Worm (Caenorhabditis elegans) whole organism, L1 larva: ENCODE results near the gene ZK1127.12.

Experiments used
- C04F5.9 ChIP-seq: sonication (generic microtip); optimal IDR thresholded peaks from 2 replicates; lab custom pipeline; 2016; ENCODE audit warnings: missing genetic modification characterization, missing compliant biosample characterization
- alr-1 ChIP-seq: fragments of 200-800 bp; sonication (Bioruptor generic); optimal IDR thresholded peaks from 2 replicates; lab custom pipeline; 2018; ENCODE audit warnings: borderline replicate concordance, mild to moderate bottlenecking, missing genetic modification characterization, missing compliant biosample characterization
- blmp-1 ChIP-seq: fragments of 150-350 bp; optimal IDR thresholded peaks from 2 replicates; lab custom pipeline; 2014; ENCODE audit warnings: missing biosample characterization, missing genetic modification characterization
- ceh-63 ChIP-seq: fragments of 200-800 bp; sonication (Bioruptor generic); optimal IDR thresholded peaks from 2 replicates; lab custom pipeline; 2018; ENCODE audit warnings: mild to moderate bottlenecking, missing genetic modification characterization, missing compliant biosample characterization
- ceh-90 ChIP-seq: sonication (generic microtip); optimal IDR thresholded peaks from 2 replicates; lab custom pipeline; 2016; ENCODE audit warnings: missing genetic modification characterization, missing compliant biosample characterization
- dpl-1 ChIP-seq, 3 experiments: fragments of 150-350 bp in 2 of 3; sonication (generic microtip) in 1 of 3; optimal IDR thresholded peaks; 2 replicates each; lab custom pipeline; 2014 to 2017; ENCODE audit warnings: missing biosample characterization in 3 of 3, missing genetic modification characterization in 3 of 3, missing genetic modification reagents in 3 of 3
- efl-1 ChIP-seq, 4 experiments: fragments of 150-350 bp; optimal IDR thresholded peaks in 3 of 4; peaks in 1 of 4; 1 replicate in 1 of 4; 2 replicates in 3 of 4; lab custom pipeline; 2014; ENCODE audit warnings: missing biosample characterization in 2 of 4, missing genetic modification characterization in 2 of 4, missing genetic modification reagents in 2 of 4
- isw-1 ChIP-seq: fragments of 200-800 bp; sonication (Bioruptor generic); IDR thresholded peaks from 2 replicates; pipeline ENCODE4 v1.3.6; 2022; ENCODE audit warnings: missing genetic modification characterization, missing compliant biosample characterization
- jun-1 ChIP-seq: fragments of 150-350 bp; optimal IDR thresholded peaks from 2 replicates; lab custom pipeline; 2014; ENCODE audit warnings: missing biosample characterization, missing genetic modification reagents, missing genetic modification characterization
- lin-14 ChIP-seq: fragments of 200-800 bp; sonication (Bioruptor generic); optimal IDR thresholded peaks from 2 replicates; lab custom pipeline; 2018; ENCODE audit warnings: mild to moderate bottlenecking, missing genetic modification characterization, moderate library complexity, missing compliant biosample characterization
- mdl-1 ChIP-seq, 2 experiments: fragments of 150-350 bp; optimal IDR thresholded peaks; 2 replicates each; lab custom pipeline; 2014 to 2017; ENCODE audit warnings: missing biosample characterization in 2 of 2, missing genetic modification characterization in 2 of 2, inconsistent platforms in 1 of 2
- nhr-19 ChIP-seq: fragments of 200-800 bp; sonication (Bioruptor generic); conservative IDR thresholded peaks from 2 replicates; pipeline ENCODE4 v1.3.6; 2022; ENCODE audit warnings: missing genetic modification characterization, missing compliant biosample characterization
- nhr-47 ChIP-seq: sonication (generic microtip); optimal IDR thresholded peaks from 2 replicates; lab custom pipeline; 2016; ENCODE audit warnings: mild to moderate bottlenecking, missing genetic modification characterization, moderate library complexity, missing compliant biosample characterization
- nhr-71 ChIP-seq: sonication (generic microtip); optimal IDR thresholded peaks from 2 replicates; lab custom pipeline; 2016; ENCODE audit warnings: mild to moderate bottlenecking, missing genetic modification characterization, moderate library complexity, missing compliant biosample characterization
- nhr-76 ChIP-seq: sonication (generic microtip); optimal IDR thresholded peaks from 2 replicates; lab custom pipeline; 2017; ENCODE audit warnings: missing biosample characterization, missing genetic modification characterization
- nhr-84 ChIP-seq: sonication (generic microtip); optimal IDR thresholded peaks from 2 replicates; lab custom pipeline; 2017; ENCODE audit warnings: missing biosample characterization, missing genetic modification characterization
- nhr-90 ChIP-seq: sonication (generic microtip); optimal IDR thresholded peaks from 2 replicates; lab custom pipeline; 2016; ENCODE audit warnings: mild to moderate bottlenecking, missing genetic modification characterization, missing compliant biosample characterization; ENCODE audit not compliant: poor library complexity
- snu-23 ChIP-seq: sonication (generic microtip); optimal IDR thresholded peaks from 2 replicates; lab custom pipeline; 2016; ENCODE audit warnings: missing genetic modification characterization, missing compliant biosample characterization
- swsn-7 ChIP-seq: sonication (generic microtip); optimal IDR thresholded peaks from 2 replicates; lab custom pipeline; 2016; ENCODE audit warnings: missing genetic modification characterization, missing compliant biosample characterization
- tbx-2 ChIP-seq: sonication (generic microtip); optimal IDR thresholded peaks from 2 replicates; lab custom pipeline; 2016; ENCODE audit warnings: missing genetic modification characterization, missing compliant biosample characterization
- unc-30 ChIP-seq: sonication (generic microtip); optimal IDR thresholded peaks from 2 replicates; lab custom pipeline; 2017; ENCODE audit warnings: missing biosample characterization, missing genetic modification characterization
- zag-1 ChIP-seq: fragments of 150-350 bp; optimal IDR thresholded peaks from 2 replicates; lab custom pipeline; 2014; ENCODE audit warnings: missing biosample characterization, missing genetic modification characterization
- zip-4 ChIP-seq: fragments of 200-800 bp; sonication (Bioruptor generic); optimal IDR thresholded peaks from 2 replicates; lab custom pipeline; 2018; ENCODE audit warnings: mild to moderate bottlenecking, missing genetic modification characterization, moderate library complexity, missing compliant biosample characterization

ZK1127.12 gene

ce11 chrII:7095970-7096369, 44.1 kb downstream of the ZK1127.12 start:
- TF ChIP-seq efl-1 (optimal IDR thresholded peaks at IDR 0.05; lab: Kevin White, UChicago) (no peak), efl-1 (GFP tag; optimal IDR thresholded peaks at IDR 0.05 in 1 of 2; lab: Kevin White, UChicago) (peak in 1 of 2 experiments; percentile 67), dpl-1 (GFP tag; optimal IDR thresholded peaks at IDR 0.05; lab: Kevin White, UChicago) (no peak), lin-14 (GFP tag; lab: Kevin White, UChicago) (no peak), nhr-84 (no peak), ceh-63 (GFP tag; lab: Kevin White, UChicago) (no peak), nhr-19 (GFP tag; lab: Robert Waterston, UW) (no peak), zag-1 (no peak), zip-4 (GFP tag; lab: Kevin White, UChicago) (no peak)

DNA sequence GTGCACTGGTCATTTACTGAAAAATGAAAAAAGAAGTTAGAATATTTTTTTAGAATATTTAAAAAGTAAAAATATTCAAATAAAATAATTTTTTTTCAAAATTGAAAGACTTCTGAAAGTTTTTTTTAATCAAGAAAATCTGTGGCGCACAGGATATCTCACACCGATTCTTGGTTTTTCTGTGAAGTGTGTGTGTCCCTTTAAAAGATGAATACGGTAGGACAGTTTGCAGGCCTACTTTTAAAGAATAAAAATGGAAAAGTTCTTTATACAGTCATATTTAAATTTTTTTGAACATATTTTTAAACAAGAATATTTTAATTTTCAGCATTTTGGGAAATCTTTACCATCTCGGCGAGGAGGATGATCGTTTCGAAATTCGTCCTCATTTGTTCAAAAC, 46.7 kb downstream of the ZK1127.12 start, which contains the start of gene mct-5:
TSS of gene mct-5 (minus strand) at position 16 of the 400 bp plus-strand sequence.
- TF ChIP-seq mdl-1 (tag; optimal IDR thresholded peaks at IDR 0.05; lab: Kevin White, UChicago): no peak

DNA sequence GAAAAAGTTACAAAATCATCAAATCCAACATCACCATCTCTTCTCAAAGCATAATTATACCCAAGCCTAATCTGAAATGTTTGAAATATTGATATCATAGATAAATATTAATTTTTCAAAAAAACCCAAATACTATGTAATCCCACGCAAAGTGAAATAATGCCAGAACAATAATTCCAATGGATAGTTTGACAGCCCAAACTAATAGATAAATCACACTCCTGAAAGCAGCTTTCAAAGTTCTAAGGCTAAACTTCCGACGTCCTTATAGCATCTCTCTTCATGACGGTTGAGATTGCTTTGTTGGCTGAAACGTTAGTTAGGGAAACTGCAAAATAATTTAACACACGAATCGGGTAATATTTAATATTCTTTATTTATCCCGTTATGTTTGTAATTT, 47.4 kb downstream of the ZK1127.12 start:
- TF ChIP-seq tbx-2 (tag; lab: Kevin White, UChicago): no peak
- no peak for TF ChIP-seq efl-1 (optimal IDR thresholded peaks at IDR 0.05; lab: Kevin White, UChicago)
- no peak for TF ChIP-seq efl-1 (GFP tag; optimal IDR thresholded peaks at IDR 0.05 in 1 of 2; lab: Kevin White, UChicago)
- no peak for TF ChIP-seq C04F5.9 (tag; lab: Kevin White, UChicago)
- TF ChIP-seq isw-1 (GFP tag; lab: Robert Waterston, UW): no peak
- TF ChIP-seq jun-1: no peak
- no peak for TF ChIP-seq ceh-63 (GFP tag; lab: Kevin White, UChicago)
- TF ChIP-seq ceh-90 (tag; lab: Kevin White, UChicago): no peak
- TF ChIP-seq nhr-71 (tag; lab: Kevin White, UChicago): peak; percentile 22
- TF ChIP-seq unc-30: no peak
- TF ChIP-seq nhr-76 (tag; lab: Kevin White, UChicago): no peak
- peak; percentile 0 for TF ChIP-seq nhr-90 (tag; lab: Kevin White, UChicago)

DNA sequence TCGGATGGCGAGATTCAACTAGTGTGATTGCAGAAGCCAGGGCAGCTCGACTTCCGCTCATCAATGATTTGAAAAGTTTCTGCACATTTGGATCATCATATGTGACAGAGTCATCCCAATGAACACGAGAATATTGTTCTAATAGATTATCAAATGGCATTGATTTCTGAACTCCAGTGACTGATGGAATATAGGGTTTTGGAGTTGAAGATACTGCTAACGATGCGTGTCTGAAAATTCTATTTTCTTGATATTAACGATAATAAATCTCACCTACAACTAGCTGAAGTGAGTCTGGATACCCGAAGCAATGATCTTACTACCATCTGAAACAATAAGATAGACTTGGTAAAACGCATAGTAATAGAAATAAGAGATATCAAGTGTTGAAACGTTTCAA, 49.0 kb downstream of the ZK1127.12 start, which contains the start of gene mmaa-1:
TSS of gene mmaa-1 (minus strand) at position 328 of the 400 bp plus-strand sequence.
- TF ChIP-seq swsn-7 (tag; lab: Kevin White, UChicago) (no peak), nhr-71 (tag; lab: Kevin White, UChicago) (peak; percentile 10), nhr-47 (tag; lab: Kevin White, UChicago) (no peak)

DNA sequence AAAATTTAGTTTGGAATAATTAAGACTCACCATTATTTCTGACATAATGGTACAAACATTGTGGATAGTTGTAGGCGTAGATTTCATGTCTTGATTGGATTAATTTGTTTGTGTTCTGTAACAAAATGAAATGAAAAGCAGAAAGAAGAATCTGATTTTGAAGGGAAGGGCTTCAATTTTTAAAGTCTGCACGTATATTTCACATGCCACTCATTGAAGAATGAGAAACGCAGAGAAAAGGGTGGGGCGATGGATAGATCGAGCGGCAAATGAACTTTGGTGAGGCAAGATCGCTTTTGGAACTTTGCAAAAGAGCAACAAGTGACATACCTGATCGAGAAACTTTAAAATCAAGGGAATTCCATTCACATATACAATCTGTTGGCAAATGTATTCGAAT, 50.4 kb downstream of the ZK1127.12 start:
- peak; percentile 22 for TF ChIP-seq snu-23 (GFP tag; lab: Kevin White, UChicago)
- TF ChIP-seq alr-1 (tag; lab: Kevin White, UChicago): no peak
- TF ChIP-seq blmp-1 (tag; lab: Kevin White, UChicago): peak; percentile 17
- TF ChIP-seq nhr-71 (tag; lab: Kevin White, UChicago): peak; percentile 21
